Fruit fly (Drosophila melanogaster): ENCODE data around the gene Kap-alpha3.

Gene Kap-alpha3

DNA sequence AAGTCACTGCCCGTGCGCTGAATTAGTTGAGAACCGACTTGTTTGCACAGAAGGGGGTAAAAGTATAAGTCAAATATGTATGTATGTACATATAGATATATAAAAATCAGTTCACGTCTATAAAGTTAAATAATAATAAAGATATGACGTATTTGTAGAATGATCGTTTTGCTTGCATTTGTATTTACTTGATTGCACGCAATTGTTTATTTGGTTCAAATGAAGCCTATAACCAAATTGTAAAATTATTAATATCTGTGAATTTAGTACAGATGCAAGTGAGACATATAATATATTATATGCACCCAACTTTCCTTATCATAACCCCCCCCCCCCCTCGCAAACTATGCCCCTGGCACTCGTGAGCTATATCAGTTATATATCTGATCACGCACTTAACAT is 23.0 kb upstream of the Kap-alpha3 start (continued):
- no peak for TF ChIP-seq en (GFP tag; optimal IDR thresholded peaks at IDR 0.05)
- TF ChIP-seq CG1233 (GFP tag; optimal IDR thresholded peaks at IDR 0.05), result peak; percentile 53
- TF ChIP-seq CG13296 (GFP tag; optimal IDR thresholded peaks at IDR 0.05), result peak; percentile 33
- TF ChIP-seq CG14667 (GFP tag; IDR thresholded peaks at IDR 0.05), result no peak
- TF ChIP-seq CG7839 (tag; optimal IDR thresholded peaks at IDR 0.05), result peak; percentile 71
- TF ChIP-seq CG11560 (tag; IDR thresholded peaks at IDR 0.05), result 0 out of 3 replicates have a peak, but pooled peaks have one; percentile 18
- TF ChIP-seq CG15269 (tag; optimal IDR thresholded peaks at IDR 0.05), result peak; percentile 9
- TF ChIP-seq CG16815 (GFP tag; optimal IDR thresholded peaks at IDR 0.05), result peak; percentile 12
- peak; percentile 13 for TF ChIP-seq nom (GFP tag; optimal IDR thresholded peaks at IDR 0.05)
- no peak for TF ChIP-seq YL-1 (GFP tag; optimal IDR thresholded peaks at IDR 0.05)
- TF ChIP-seq CG9876 (GFP tag; optimal IDR thresholded peaks at IDR 0.05), result no peak
- TF ChIP-seq tup (GFP tag; optimal IDR thresholded peaks at IDR 0.05), result no peak
- TF ChIP-seq Hmr (GFP tag; optimal IDR thresholded peaks at IDR 0.05), result peak; percentile 65
- no peak for TF ChIP-seq CG42726 (GFP tag; IDR thresholded peaks at IDR 0.05; ENCODE audit: partially characterized antibody)
- TF ChIP-seq CG9437 (GFP tag; optimal IDR thresholded peaks at IDR 0.05), result peak; percentile 12
- peak; percentile 72 for TF ChIP-seq sens (GFP tag)
- TF ChIP-seq CG2120 (GFP tag; optimal IDR thresholded peaks at IDR 0.05), result peak; percentile 63
- peak; percentile 29 for TF ChIP-seq CG1603 (tag; optimal IDR thresholded peaks at IDR 0.05)
- TF ChIP-seq bcd (GFP tag; optimal IDR thresholded peaks at IDR 0.05), result peak; percentile 25
- TF ChIP-seq lbe (GFP tag; optimal IDR thresholded peaks at IDR 0.05), result no peak
- TF ChIP-seq Hand (GFP tag; optimal IDR thresholded peaks at IDR 0.05), result peak; percentile 57
- TF ChIP-seq CG8388 (GFP tag; optimal IDR thresholded peaks at IDR 0.05), result peak; percentile 8
- TF ChIP-seq Hr51 (GFP tag; optimal IDR thresholded peaks at IDR 0.05), result peak in 1 of 2 experiments; percentile 9
- no peak for TF ChIP-seq Dp (GFP tag; optimal IDR thresholded peaks at IDR 0.05)
- TF ChIP-seq CG10979 (tag; optimal IDR thresholded peaks at IDR 0.05), result peak; percentile 13
- peak in 1 of 3 experiments; percentile 8 for TF ChIP-seq lola (GFP tag; optimal IDR thresholded peaks at IDR 0.05)
- peak; percentile 39 for TF ChIP-seq CG6813 (GFP tag; optimal IDR thresholded peaks at IDR 0.05)
- TF ChIP-seq so (GFP tag; IDR thresholded peaks at IDR 0.05), result no peak
- TF ChIP-seq nmo (GFP tag; optimal IDR thresholded peaks at IDR 0.05), result peak; percentile 61
- peak; percentile 66 for TF ChIP-seq CG9932 (GFP tag; IDR thresholded peaks at IDR 0.05)
- peak; percentile 36 for TF ChIP-seq CG17568 (GFP tag; optimal IDR thresholded peaks at IDR 0.05)
- TF ChIP-seq CG2712 (tag; optimal IDR thresholded peaks at IDR 0.05), result peak; percentile 45

- peak; percentile 29 for TF ChIP-seq CG11723 (GFP tag; optimal IDR thresholded peaks at IDR 0.05)
- peak; percentile 51 for TF ChIP-seq CG12769 (tag; optimal IDR thresholded peaks at IDR 0.05)
- peak; percentile 49; the same call in 1 of the 2 replicates for TF ChIP-seq chm (GFP tag; IDR thresholded peaks at IDR 0.05)
- TF ChIP-seq lmd (GFP tag; IDR thresholded peaks at IDR 0.05), result peak; percentile 44; the same call in 1 of the 2 replicates
- TF ChIP-seq CG31388 (GFP tag; optimal IDR thresholded peaks at IDR 0.05), result no peak
- TF ChIP-seq CG3407 (GFP tag; optimal IDR thresholded peaks at IDR 0.05), result peak; percentile 54
- TF ChIP-seq sisA (GFP tag; IDR thresholded peaks at IDR 0.05), result peak; percentile 58; the same call in 1 of the 2 replicates
- TF ChIP-seq CG13775 (GFP tag; optimal IDR thresholded peaks at IDR 0.05), result peak; percentile 8
- no peak for TF ChIP-seq CG34224 (GFP tag; IDR thresholded peaks at IDR 0.05; ENCODE audit: partially characterized antibody)
- TF ChIP-seq Spps (tag; optimal IDR thresholded peaks at IDR 0.05), result peak; percentile 62
- TF ChIP-seq Lpt (GFP tag; optimal IDR thresholded peaks at IDR 0.05), result no peak
- no peak for TF ChIP-seq yki (optimal IDR thresholded peaks at IDR 0.05)
- peak; percentile 21 for TF ChIP-seq CG10654 (GFP tag; optimal IDR thresholded peaks at IDR 0.05)
- TF ChIP-seq CG7987 (GFP tag; optimal IDR thresholded peaks at IDR 0.05), result no peak
- TF ChIP-seq Sox102F (GFP tag; optimal IDR thresholded peaks at IDR 0.05), result peak; percentile 77
- no peak for TF ChIP-seq odd (GFP tag; optimal IDR thresholded peaks at IDR 0.05)
- TF ChIP-seq prd (optimal IDR thresholded peaks at IDR 0.05), result no peak
- peak; percentile 51; the same call in 1 of the 3 replicates for TF ChIP-seq prd (GFP tag; IDR thresholded peaks at IDR 0.05)
- TF ChIP-seq Dll (GFP tag; IDR thresholded peaks at IDR 0.05; ENCODE audit: partially characterized antibody), result no peak
- TF ChIP-seq CG2889 (GFP tag; IDR thresholded peaks at IDR 0.05), result no peak
These were observed 20.6 kb upstream of the Kap-alpha3 start for dm6 chr3R:9598099-9598498.

Measured in whole organism, embryonic.